Worm (Caenorhabditis elegans): ENCODE measurements around the gene str-156.

str-156 gene

DNA sequence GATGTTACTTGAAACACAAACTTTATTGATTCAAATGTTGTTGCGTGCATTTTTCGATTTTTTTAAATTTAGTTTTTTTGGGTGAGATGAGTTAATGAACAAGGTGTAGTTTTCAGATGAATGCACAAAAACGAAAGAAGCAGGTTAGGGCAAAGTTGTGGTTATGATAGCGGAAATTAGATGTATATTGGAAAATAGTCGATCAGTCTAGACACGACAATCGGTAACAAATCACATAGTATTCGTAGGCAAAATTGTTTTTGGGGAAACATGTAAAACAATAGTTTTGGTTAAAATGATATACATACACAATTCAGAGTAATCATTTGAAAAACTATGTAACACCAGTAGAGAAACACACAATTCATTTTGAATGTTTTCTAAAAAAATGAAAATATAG, 45.6 kb upstream of the str-156 start, which contains the start of gene str-172 (continued):
- TF ChIP-seq let-607 (tag; optimal IDR thresholded peaks at IDR 0.05) = no peak
- TF ChIP-seq lsy-27 (tag; optimal IDR thresholded peaks at IDR 0.05; ENCODE audit: borderline replicate concordance, insufficient read depth) = no peak

DNA sequence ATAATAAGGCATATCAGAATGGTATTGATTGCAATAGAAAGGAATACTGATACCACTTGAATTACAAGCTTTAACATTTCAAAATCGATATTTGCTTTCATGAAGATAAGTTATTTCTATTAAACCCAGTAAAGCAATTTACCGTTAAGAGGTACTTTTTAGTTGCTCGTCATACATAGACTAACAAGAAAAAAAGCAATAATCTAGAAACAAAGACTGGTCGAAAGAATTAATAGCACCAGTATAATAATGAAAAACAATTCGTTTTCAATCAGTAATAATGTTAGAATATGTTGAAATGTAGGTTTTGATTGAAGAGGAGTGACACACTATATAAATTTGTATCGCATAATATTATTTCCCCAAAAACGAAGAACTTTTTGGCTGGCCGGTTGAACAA, 42.6 kb upstream of the str-156 start, which contains the start of gene str-175:
Gene str-175 (minus strand): TSS at position 101 of the 400 bp plus-strand sequence.
- TF ChIP-seq ztf-22 (GFP tag; optimal IDR thresholded peaks at IDR 0.05) (no peak), snpc-1.3 (tag; optimal IDR thresholded peaks at IDR 0.05; ENCODE audit: insufficient read depth) (no peak), lsy-27 (tag; optimal IDR thresholded peaks at IDR 0.05; ENCODE audit: borderline replicate concordance, insufficient read depth) (no peak), hrde-1 (tag; optimal IDR thresholded peaks at IDR 0.05; ENCODE audit: borderline replicate concordance) (no peak), Y95B8A.8 (GFP tag; IDR thresholded peaks at IDR 0.05) (no peak), bed-1 (GFP tag; IDR thresholded peaks at IDR 0.05) (no peak), T07F8.4 (tag; optimal IDR thresholded peaks at IDR 0.05) (no peak), sptf-2 (GFP tag; optimal IDR thresholded peaks at IDR 0.05) (no peak), lag-1 (GFP tag; IDR thresholded peaks at IDR 0.05) (no peak), madf-8 (GFP tag; conservative IDR thresholded peaks at IDR 0.05) (no peak), K12H6.12 (tag; optimal IDR thresholded peaks at IDR 0.05) (no peak), aptf-2 (GFP tag; conservative IDR thresholded peaks at IDR 0.05) (no peak)

DNA sequence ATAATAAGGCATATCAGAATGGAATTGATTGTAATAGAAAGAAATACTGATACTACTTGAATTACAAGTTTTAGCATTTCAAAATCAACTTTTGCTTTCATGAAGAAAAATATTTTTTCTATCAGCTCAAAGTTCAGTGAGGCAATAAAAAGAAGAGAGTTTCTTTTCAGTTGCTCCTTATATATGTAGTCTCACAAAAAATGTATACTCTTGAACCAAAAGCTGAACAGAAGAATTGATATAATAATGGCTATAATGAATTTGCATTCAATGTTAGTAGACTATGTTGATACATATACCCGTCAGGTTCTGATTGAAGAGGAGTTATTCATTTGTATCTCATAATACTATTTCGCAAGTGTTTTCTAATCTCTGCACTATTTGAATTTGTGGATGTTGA, 38.6 kb upstream of the str-156 start, which contains the start of gene str-174:
Gene str-174 (minus strand): TSS at position 101 of the 400 bp plus-strand sequence.
- TF ChIP-seq akir-1 (GFP tag; optimal IDR thresholded peaks at IDR 0.05) (no peak), cebp-1 (GFP tag; IDR thresholded peaks at IDR 0.05) (no peak), cebp-1 (tag; optimal IDR thresholded peaks at IDR 0.05) (no peak), B0035.1 (tag; optimal IDR thresholded peaks at IDR 0.05) (no peak), snpc-1.1 (tag; optimal IDR thresholded peaks at IDR 0.05; ENCODE audit: insufficient read depth) (no peak), ceh-100 (GFP tag; IDR thresholded peaks at IDR 0.05) (no peak), rpc-1 (optimal IDR thresholded peaks at IDR 0.05) (no peak), rpc-1 (tag; optimal IDR thresholded peaks at IDR 0.05) (no peak), attf-5 (GFP tag; optimal IDR thresholded peaks at IDR 0.05) (no peak), lsl-1 (GFP tag; optimal IDR thresholded peaks at IDR 0.05) (no peak), F39B2.1 (GFP tag; IDR thresholded peaks at IDR 0.05) (no peak), egl-44 (GFP tag; IDR thresholded peaks at IDR 0.05) (no peak), tlf-1 (GFP tag; optimal IDR thresholded peaks at IDR 0.05) (no peak), Y53G8AR.9 (GFP tag; conservative IDR thresholded peaks at IDR 0.05) (no peak)

DNA sequence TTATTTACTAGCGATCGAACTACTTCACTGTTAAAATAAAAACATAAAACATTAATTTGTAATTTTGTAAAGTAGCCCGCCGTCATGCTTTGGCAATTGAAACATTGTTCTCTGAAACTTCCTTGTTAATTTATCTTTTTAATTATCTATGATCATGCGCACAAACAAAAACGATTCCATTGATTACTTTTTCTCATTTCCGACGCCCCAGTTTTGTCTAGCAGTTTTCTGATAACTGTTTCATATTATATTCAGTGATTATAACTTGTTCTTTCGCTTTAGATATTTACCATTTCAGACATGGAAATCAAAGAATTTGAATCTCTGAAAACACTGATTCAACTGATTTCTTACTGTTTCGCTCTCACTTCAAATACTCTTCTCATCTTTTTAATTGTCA, 36.1 kb upstream of the str-156 start, which contains the start of gene str-170:
Gene str-170 (plus strand): TSS at position 301 of the 400 bp plus-strand sequence.
- no peak for TF ChIP-seq aptf-2 (GFP tag; conservative IDR thresholded peaks at IDR 0.05)

DNA sequence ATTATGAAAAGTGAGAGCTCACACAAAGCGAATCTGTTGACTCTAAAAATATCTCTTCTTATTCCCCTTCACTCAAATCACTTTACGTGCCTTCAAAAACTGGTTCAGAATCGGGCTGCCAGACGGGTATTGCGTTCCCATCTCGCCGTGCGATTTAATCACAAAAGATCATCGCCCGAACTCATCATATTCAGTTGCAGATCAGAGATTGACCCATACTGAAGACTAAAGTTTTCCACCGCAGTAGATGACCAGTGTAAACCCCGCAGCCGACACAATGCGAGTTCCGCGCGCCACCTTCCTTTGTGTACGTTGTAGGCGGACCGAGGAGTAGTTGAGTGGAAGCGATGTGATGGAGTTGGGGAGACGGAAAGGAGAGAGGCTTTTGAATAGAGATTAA, 32.6 kb upstream of the str-156 start:
- TF ChIP-seq lsy-27 (tag; optimal IDR thresholded peaks at IDR 0.05; ENCODE audit: borderline replicate concordance, insufficient read depth) (peak; percentile 77), C17E4.6 (GFP tag; IDR thresholded peaks at IDR 0.05) (peak; percentile 42; the same call in 1 of the 2 replicates), ceh-100 (GFP tag; IDR thresholded peaks at IDR 0.05) (peak; percentile 55), rcor-1 (GFP tag; IDR thresholded peaks at IDR 0.05) (peak; percentile 96), snpc-1.3 (tag; optimal IDR thresholded peaks at IDR 0.05; ENCODE audit: insufficient read depth) (peak; percentile 97), nhr-27 (tag; optimal IDR thresholded peaks at IDR 0.05) (peak; percentile 24), nfyb-1 (GFP tag; IDR thresholded peaks at IDR 0.05) (no peak), F57A8.1 (GFP tag; optimal IDR thresholded peaks at IDR 0.05) (no peak), madf-6 (GFP tag; IDR thresholded peaks at IDR 0.05) (peak; percentile 88), pha-4 (tag; optimal IDR thresholded peaks at IDR 0.05) (no peak), sdz-38 (tag; optimal IDR thresholded peaks at IDR 0.05) (no peak), Y79H2A.3 (GFP tag; conservative IDR thresholded peaks at IDR 0.05) (no peak), egrh-3 (GFP tag; IDR thresholded peaks at IDR 0.05) (0 out of 2 replicates have a peak, but pooled peaks have one; percentile 26), B0261.1 (tag; optimal IDR thresholded peaks at IDR 0.05) (peak; percentile 24), repo-1 (tag; optimal IDR thresholded peaks at IDR 0.05) (no peak), gei-17 (GFP tag; optimal IDR thresholded peaks at IDR 0.05) (no peak), ceh-91 (GFP tag; IDR thresholded peaks at IDR 0.05) (0 out of 2 replicates have a peak, but pooled peaks have one; percentile 16)

Measured in whole organism, young adult.